Fruit fly (Drosophila melanogaster): Measurements from ENCODE around the gene mud.
A peak's percentile ranks its signal among the peaks of the same experiment; 100 is the strongest.

mud gene

dm6 chrX:14237873-14238394 lies 9.6 kb upstream of the mud start, which contains the start of the genes Fbxl4 and Dus2 (continued):
- TF ChIP-seq CG6654 (GFP tag; optimal IDR thresholded peaks at IDR 0.05) (peak; percentile 70), CG17568 (GFP tag; optimal IDR thresholded peaks at IDR 0.05) (no peak), bowl (GFP tag; IDR thresholded peaks at IDR 0.05) (peak; percentile 65), Nf-YA (GFP tag; IDR thresholded peaks at IDR 0.05) (peak; percentile 84), al (GFP tag; IDR thresholded peaks at IDR 0.05) (peak; percentile 81), CG6689 (GFP tag; IDR thresholded peaks at IDR 0.05) (peak; percentile 91), NC2α (GFP tag; optimal IDR thresholded peaks at IDR 0.05) (peak; percentile 63), sr (GFP tag; IDR thresholded peaks at IDR 0.05) (peak; percentile 72; the same call in 2 of the 3 replicates), pum (GFP tag; optimal IDR thresholded peaks at IDR 0.05) (peak; percentile 93), CG10267 (tag; optimal IDR thresholded peaks at IDR 0.05) (peak; percentile 85), CG13287 (GFP tag; IDR thresholded peaks at IDR 0.05; ENCODE audit: partially characterized antibody) (peak; percentile 57; the same call in 1 of the 2 replicates), CG7357 (GFP tag; IDR thresholded peaks at IDR 0.05) (peak; percentile 86), CG14014 (GFP tag; IDR thresholded peaks at IDR 0.05) (peak; percentile 88), CG18599 (GFP tag; optimal IDR thresholded peaks at IDR 0.05) (peak; percentile 91), CG14710 (tag; optimal IDR thresholded peaks at IDR 0.05) (peak; percentile 94), CG13894 (tag; optimal IDR thresholded peaks at IDR 0.05) (peak; percentile 84), ham (GFP tag; IDR thresholded peaks at IDR 0.05) (peak; percentile 56; the same call in 1 of the 2 replicates), ind (GFP tag; optimal IDR thresholded peaks at IDR 0.05) (peak; percentile 94), HmgZ (tag; optimal IDR thresholded peaks at IDR 0.05) (peak; percentile 93), CG15011 (GFP tag; optimal IDR thresholded peaks at IDR 0.05) (peak; percentile 85), CG9215 (GFP tag; IDR thresholded peaks at IDR 0.05) (peak; percentile 84), Mad (GFP tag; optimal IDR thresholded peaks at IDR 0.05) (peak; percentile 90), fd102C (GFP tag; optimal IDR thresholded peaks at IDR 0.05) (peak; percentile 49), Aef1 (GFP tag; IDR thresholded peaks at IDR 0.05) (peak; percentile 91), sim (GFP tag; IDR thresholded peaks at IDR 0.05) (peak; percentile 60; the same call in 1 of the 2 replicates), CG2875 (GFP tag; optimal IDR thresholded peaks at IDR 0.05) (peak; percentile 82), CG8089 (GFP tag; optimal IDR thresholded peaks at IDR 0.05) (peak; percentile 86), Mes4 (GFP tag; optimal IDR thresholded peaks at IDR 0.05) (peak; percentile 89), Ssrp (tag; optimal IDR thresholded peaks at IDR 0.05) (peak; percentile 92), Antp (GFP tag; optimal IDR thresholded peaks at IDR 0.05) (peak; percentile 93), ems (GFP tag; optimal IDR thresholded peaks at IDR 0.05) (peak; percentile 90), CG43689 (GFP tag; IDR thresholded peaks at IDR 0.05) (peak; percentile 78), Hey (tag; optimal IDR thresholded peaks at IDR 0.05) (peak; percentile 48), CG4424 (GFP tag; optimal IDR thresholded peaks at IDR 0.05) (peak; percentile 95), CG12299 (tag; optimal IDR thresholded peaks at IDR 0.05) (peak; percentile 76), BtbVII (GFP tag; optimal IDR thresholded peaks at IDR 0.05) (peak; percentile 78), CG10431 (GFP tag; optimal IDR thresholded peaks at IDR 0.05) (peak; percentile 66), CG7372 (GFP tag; IDR thresholded peaks at IDR 0.05) (peak; percentile 90), HLH4C (GFP tag; IDR thresholded peaks at IDR 0.05; ENCODE audit: partially characterized antibody) (peak; percentile 60; the same call in 2 of the 3 replicates), bcd (GFP tag; optimal IDR thresholded peaks at IDR 0.05) (peak; percentile 93), row (GFP tag; IDR thresholded peaks at IDR 0.05) (peak; percentile 96), ERR (GFP tag; optimal IDR thresholded peaks at IDR 0.05) (peak; percentile 54), CG17612 (GFP tag; IDR thresholded peaks at IDR 0.05) (peak; percentile 77), chn (GFP tag; optimal IDR thresholded peaks at IDR 0.05) (peak; percentile 92), B-H1 (GFP tag; IDR thresholded peaks at IDR 0.05) (peak; percentile 79), fru (optimal IDR thresholded peaks at IDR 0.05) (no peak), dmrt11E (tag; optimal IDR thresholded peaks at IDR 0.05) (peak; percentile 95), HLHmδ (GFP tag; optimal IDR thresholded peaks at IDR 0.05) (peak; percentile 11), sens (GFP tag) (peak; percentile 98), Dip3 (GFP tag; optimal IDR thresholded peaks at IDR 0.05) (peak; percentile 90), croc (GFP tag; conservative IDR thresholded peaks at IDR 0.05) (peak; percentile 88)

All from whole organism, embryonic.